Fruit fly (Drosophila melanogaster): Measurements from ENCODE around the gene Cdk8.
"Not testable (repeated sequence)": the region's sequence is repeated elsewhere in the genome, so short reads cannot be mapped to it uniquely, and the experiment has no call there.

Cdk8 gene

dm6 chr3L:9814621-9815020, 23.8 kb downstream of the Cdk8 start (continued):
- no peak for TF ChIP-seq ewg (GFP tag; optimal IDR thresholded peaks at IDR 0.05)

DNA sequence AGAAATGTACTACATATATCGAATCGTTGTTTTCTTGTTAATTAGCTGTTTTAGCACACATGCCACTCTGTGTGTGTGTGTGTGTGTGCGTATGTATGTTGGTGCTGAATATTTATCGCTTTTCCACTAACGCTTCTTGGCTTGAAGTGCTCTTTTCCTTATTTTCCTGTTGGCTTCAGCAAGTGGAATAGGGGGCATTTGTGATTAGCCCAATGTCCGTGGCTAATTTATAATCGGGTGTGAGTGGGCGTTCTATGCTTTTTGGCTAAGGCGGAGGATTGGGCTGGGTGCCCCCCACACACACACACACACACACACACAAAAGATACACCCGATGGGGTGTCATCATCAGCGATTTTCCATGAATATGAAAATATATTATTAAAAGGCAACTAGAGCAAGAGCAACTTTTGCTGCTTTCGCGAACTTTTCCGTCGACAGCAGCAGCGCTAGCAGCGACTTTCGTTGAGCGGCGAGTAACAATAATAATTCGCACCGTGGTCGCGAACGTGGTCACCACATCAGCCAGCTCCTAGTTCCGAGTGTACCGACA, 25.0 kb downstream of the Cdk8 start, which contains the start of gene CG43897:
TSS of gene CG43897 (plus strand) at position 503 of the 553 bp plus-strand sequence.
- peak; percentile 58 for TF ChIP-seq sd (tag; optimal IDR thresholded peaks at IDR 0.05)
- peak; percentile 26 for TF ChIP-seq cg (GFP tag; optimal IDR thresholded peaks at IDR 0.05)
- TF ChIP-seq CG12769 (tag; optimal IDR thresholded peaks at IDR 0.05), result peak; percentile 87
- no peak for TF ChIP-seq Dll (GFP tag; IDR thresholded peaks at IDR 0.05; ENCODE audit: partially characterized antibody)
- no peak for TF ChIP-seq ato (GFP tag; IDR thresholded peaks at IDR 0.05; ENCODE audit: partially characterized antibody)
- peak; percentile 19 for TF ChIP-seq CG10543 (GFP tag; optimal IDR thresholded peaks at IDR 0.05)
- TF ChIP-seq sr (GFP tag; IDR thresholded peaks at IDR 0.05), result peak; percentile 92
- no peak for TF ChIP-seq TFAM (GFP tag; optimal IDR thresholded peaks at IDR 0.05)
- no peak for TF ChIP-seq Dek (tag; optimal IDR thresholded peaks at IDR 0.05)
- no peak for TF ChIP-seq Trl (optimal IDR thresholded peaks at IDR 0.05)
- no peak for TF ChIP-seq Trl (GFP tag; optimal IDR thresholded peaks at IDR 0.05)
- no peak for TF ChIP-seq Aef1 (GFP tag; IDR thresholded peaks at IDR 0.05)
- TF ChIP-seq ro (GFP tag; IDR thresholded peaks at IDR 0.05), result 0 out of 2 replicates have a peak, but pooled peaks have one; percentile 22
- TF ChIP-seq chinmo (GFP tag; IDR thresholded peaks at IDR 0.05; ENCODE audit: partially characterized antibody), result 0 out of 4 replicates have a peak, but pooled peaks have one; percentile 23

DNA sequence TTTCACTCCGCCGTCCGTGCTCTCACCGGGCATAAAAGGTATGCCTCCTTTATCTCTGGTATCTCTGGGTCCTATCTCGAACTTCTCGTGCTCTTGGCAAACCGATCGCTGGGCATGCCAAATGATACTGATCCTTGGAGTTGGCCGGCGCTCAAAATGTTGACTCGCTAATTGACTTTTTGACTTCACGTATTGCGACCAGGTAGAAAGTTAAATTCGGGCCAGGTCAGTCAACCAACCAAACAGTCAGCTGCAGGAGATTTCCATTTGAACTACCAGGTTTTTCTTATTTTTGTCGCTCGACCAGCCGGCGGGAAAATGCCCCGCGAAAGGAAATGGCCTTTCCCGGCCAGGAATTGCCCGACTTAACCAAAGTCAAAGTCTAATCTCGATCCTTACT, 34.3 kb downstream of the Cdk8 start, which contains the start of gene Ilp4:
TSS of gene Ilp4 (minus strand) at position 139 of the 400 bp plus-strand sequence.
- TF ChIP-seq zen (tag; optimal IDR thresholded peaks at IDR 0.05), result peak; percentile 49
- TF ChIP-seq tll (GFP tag; optimal IDR thresholded peaks at IDR 0.05), result peak in 1 of 2 experiments; percentile 96
- no peak for TF ChIP-seq sr (GFP tag; IDR thresholded peaks at IDR 0.05)

DNA sequence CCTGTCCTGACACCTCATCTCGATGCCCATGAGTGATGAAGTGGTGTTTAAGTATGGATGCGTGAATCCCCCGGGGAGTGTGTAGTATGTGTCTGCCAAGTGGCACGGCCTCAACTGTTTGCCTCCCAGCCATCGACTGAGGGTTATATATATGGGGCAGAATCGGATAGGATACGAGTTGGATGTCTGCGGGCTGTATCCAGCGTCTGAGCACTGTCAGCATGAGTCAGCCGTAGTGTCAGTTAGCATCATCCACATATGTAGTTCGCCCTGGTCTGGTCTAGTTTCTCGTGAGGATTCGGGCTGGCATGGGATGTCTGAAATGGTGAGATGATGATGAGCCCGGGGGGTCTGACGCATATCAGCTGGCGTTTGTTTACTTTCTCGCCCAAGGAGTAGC, 36.5 kb downstream of the Cdk8 start, which contains the start of gene Ilp3:
TSS of gene Ilp3 (minus strand) at position 101 of the 400 bp plus-strand sequence.
- TF ChIP-seq CG8944 (GFP tag; optimal IDR thresholded peaks at IDR 0.05) (no peak), CG15479 (GFP tag; optimal IDR thresholded peaks at IDR 0.05) (no peak), ems (GFP tag; optimal IDR thresholded peaks at IDR 0.05) (no peak), Vsx1 (GFP tag; optimal IDR thresholded peaks at IDR 0.05) (no peak), CG8478 (optimal IDR thresholded peaks at IDR 0.05) (peak; percentile 51), Ets65A (GFP tag) (peak; percentile 52)

DNA sequence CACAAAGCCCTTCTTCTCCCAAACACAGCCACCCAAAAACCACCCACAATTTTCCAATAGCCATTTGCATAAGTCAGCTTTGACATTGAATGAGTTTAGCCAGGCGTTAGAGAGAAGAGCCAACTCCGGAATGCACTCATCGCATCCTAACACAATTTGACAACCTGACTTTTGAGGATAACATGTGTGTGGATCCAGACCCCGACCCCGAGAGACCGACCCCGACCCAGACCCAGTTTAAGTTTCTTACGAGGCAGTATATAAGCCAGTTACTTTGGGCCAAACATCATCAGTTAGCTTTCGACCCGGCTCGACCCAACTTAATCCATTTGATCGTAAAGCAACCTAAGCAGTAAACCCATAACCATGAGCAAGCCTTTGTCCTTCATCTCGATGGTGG, 39.1 kb downstream of the Cdk8 start, which contains the start of gene Ilp2:
TSS of gene Ilp2 (plus strand) at position 301 of the 400 bp plus-strand sequence.
- no peak for TF ChIP-seq CG11085 (GFP tag; IDR thresholded peaks at IDR 0.05)
- no peak for TF ChIP-seq CG12236 (GFP tag; optimal IDR thresholded peaks at IDR 0.05)

DNA sequence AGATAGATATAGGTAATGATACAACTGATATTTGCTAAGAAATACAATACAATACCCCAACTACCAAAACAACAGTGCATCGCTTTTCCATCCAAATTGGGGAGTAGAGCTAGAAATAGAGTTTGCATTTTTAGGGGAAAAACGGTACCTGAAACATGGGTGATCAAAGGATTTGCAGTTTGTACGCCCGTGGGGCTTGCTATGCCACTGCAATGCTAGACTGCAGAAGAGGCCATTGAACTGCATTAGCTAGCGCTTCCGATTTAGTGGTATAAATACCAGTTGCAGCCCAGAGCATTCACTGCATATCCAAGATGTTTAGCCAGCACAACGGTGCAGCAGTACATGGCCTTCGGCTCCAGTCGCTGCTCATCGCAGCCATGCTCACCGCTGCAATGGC, 40.4 kb downstream of the Cdk8 start, which contains the start of gene Ilp1:
TSS of gene Ilp1 (plus strand) at position 301 of the 400 bp plus-strand sequence.
- TF ChIP-seq CG6254 (GFP tag; optimal IDR thresholded peaks at IDR 0.05); hb (GFP tag; IDR thresholded peaks at IDR 0.05; ENCODE audit: partially characterized antibody); dmrt99B (tag; optimal IDR thresholded peaks at IDR 0.05): not testable (repeated sequence)

DNA sequence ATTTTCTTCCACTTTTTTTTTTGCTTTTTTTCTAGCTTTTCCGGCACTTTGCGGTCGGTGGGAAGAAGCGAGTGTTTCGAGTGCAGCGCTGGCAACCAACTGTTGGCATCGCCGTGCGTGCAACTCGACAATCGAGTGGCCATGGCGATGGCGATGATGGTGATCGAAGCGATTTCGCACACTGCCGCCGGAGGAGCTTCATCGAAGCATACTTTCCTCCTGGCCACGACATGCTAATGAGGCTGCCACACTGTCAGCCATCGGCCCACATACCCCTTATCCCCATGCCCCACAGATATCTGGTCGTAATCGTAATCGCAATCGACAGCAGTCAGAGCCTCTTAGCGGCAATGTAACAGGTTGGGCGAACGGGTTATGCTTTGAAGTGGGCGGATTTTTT, 40.9 kb downstream of the Cdk8 start, which contains the start of gene Zasp67:
TSS of gene Zasp67 (minus strand) at position 101 of the 400 bp plus-strand sequence.
- no peak for TF ChIP-seq CG6854 (GFP tag; optimal IDR thresholded peaks at IDR 0.05)
- TF ChIP-seq CG3281 (GFP tag; optimal IDR thresholded peaks at IDR 0.05), result no peak
- no peak for TF ChIP-seq Aef1 (GFP tag; IDR thresholded peaks at IDR 0.05)
- no peak for TF ChIP-seq CrebB (tag; optimal IDR thresholded peaks at IDR 0.05)
- no peak for TF ChIP-seq CHES-1-like (GFP tag; optimal IDR thresholded peaks at IDR 0.05)
- no peak for TF ChIP-seq CG7928 (GFP tag; optimal IDR thresholded peaks at IDR 0.05)

Measured in whole organism, embryonic.